Worm (Caenorhabditis elegans): ENCODE measurements around the gene prp-18.
"Not testable (repeated sequence)": the region's sequence is repeated elsewhere in the genome, so short reads cannot be mapped to it uniquely, and the experiment has no call there.

prp-18 gene

DNA sequence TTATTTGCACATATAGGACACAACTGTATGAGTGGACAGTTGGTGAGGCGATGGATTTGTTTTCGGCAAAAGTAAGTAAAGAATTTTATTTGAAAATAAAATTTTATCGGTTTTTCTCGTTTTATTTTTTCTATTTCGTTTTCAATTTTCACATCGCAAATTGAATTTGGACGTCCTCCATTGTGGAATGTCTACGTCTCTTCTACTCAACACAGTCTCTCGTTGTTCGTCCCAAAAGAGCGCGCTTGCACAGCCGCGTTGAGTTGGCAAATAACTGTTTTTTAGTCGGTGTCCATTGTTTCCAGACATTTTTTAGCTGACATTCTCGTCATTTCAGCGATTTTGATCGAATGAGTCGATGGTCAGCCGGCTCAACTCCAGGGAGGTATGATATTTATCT lies 15.0 kb upstream of the prp-18 start:
- TF ChIP-seq dmd-6 (GFP tag; IDR thresholded peaks at IDR 0.05) (0 out of 2 replicates have a peak, but pooled peaks have one; percentile 5), mes-2 (tag; optimal IDR thresholded peaks at IDR 0.05; ENCODE audit: poor library complexity, severe bottlenecking) (peak; percentile 65), skn-1 (tag; optimal IDR thresholded peaks at IDR 0.05) (no peak), madf-9 (GFP tag; conservative IDR thresholded peaks at IDR 0.05) (no peak), fkh-10 (GFP tag; optimal IDR thresholded peaks at IDR 0.05) (peak; percentile 25), mdt-29 (GFP tag; IDR thresholded peaks at IDR 0.05) (no peak), ces-1 (GFP tag; optimal IDR thresholded peaks at IDR 0.05) (peak; percentile 61), nhr-11 (tag; optimal IDR thresholded peaks at IDR 0.05) (no peak), php-3 (GFP tag; IDR thresholded peaks at IDR 0.05) (no peak), spr-1 (tag; optimal IDR thresholded peaks at IDR 0.05) (no peak)

- peak; percentile 58 for TF ChIP-seq aha-1 (tag)
- TF ChIP-seq ceh-20 (GFP tag; IDR thresholded peaks at IDR 0.05): no peak
- 0 out of 2 replicates have a peak, but pooled peaks have one; percentile 4 for TF ChIP-seq dmd-6 (GFP tag; IDR thresholded peaks at IDR 0.05)
Observed at ce11 chrIV:9898712-9899111, 14.5 kb upstream of the prp-18 start, which contains the start of gene tbc-3. Gene tbc-3, plus strand, starts transcription at chrIV:9899012.

ce11 chrIV:9895088-9895487 lies 10.9 kb upstream of the prp-18 start, which contains the start of gene ssp-32:
Gene ssp-32, plus strand, starts transcription at chrIV:9895388.
- no peak for TF ChIP-seq arid-1 (GFP tag; conservative IDR thresholded peaks at IDR 0.05)
- TF ChIP-seq unc-130 (GFP tag; optimal IDR thresholded peaks at IDR 0.05): no peak
- TF ChIP-seq daf-8 (GFP tag; IDR thresholded peaks at IDR 0.05): no peak
- no peak for TF ChIP-seq nhr-42 (GFP tag; IDR thresholded peaks at IDR 0.05)
- no peak for TF ChIP-seq lin-15B (tag; optimal IDR thresholded peaks at IDR 0.05)
- TF ChIP-seq ama-1 (optimal IDR thresholded peaks at IDR 0.05): no peak
- no peak for TF ChIP-seq F37D6.2 (tag; optimal IDR thresholded peaks at IDR 0.05)
- no peak for TF ChIP-seq dmd-9 (GFP tag; IDR thresholded peaks at IDR 0.05)
- TF ChIP-seq zfp-2 (tag; optimal IDR thresholded peaks at IDR 0.05): no peak
- no peak for TF ChIP-seq zip-2 (tag; optimal IDR thresholded peaks at IDR 0.05)
- no peak for TF ChIP-seq hmg-1.1 (GFP tag; IDR thresholded peaks at IDR 0.05)
- no peak for TF ChIP-seq T20F7.1 (GFP tag; optimal IDR thresholded peaks at IDR 0.05)
- no peak for TF ChIP-seq mdl-1 (tag; optimal IDR thresholded peaks at IDR 0.05)
- TF ChIP-seq F49E8.2 (tag; optimal IDR thresholded peaks at IDR 0.05; ENCODE audit: borderline replicate concordance): no peak
- no peak for TF ChIP-seq lin-1 (GFP tag; IDR thresholded peaks at IDR 0.05)
- no peak for TF ChIP-seq ces-1 (GFP tag; optimal IDR thresholded peaks at IDR 0.05)
- no peak for TF ChIP-seq rbr-2 (tag; optimal IDR thresholded peaks at IDR 0.05)
- TF ChIP-seq tag-97 (GFP tag; IDR thresholded peaks at IDR 0.05): no peak

- 0 out of 2 replicates have a peak, but pooled peaks have one; percentile 57 for TF ChIP-seq F26F4.8 (GFP tag; conservative IDR thresholded peaks at IDR 0.05)
Observed at ce11 chrIV:9894331-9894730, 10.1 kb upstream of the prp-18 start, which contains the start of gene msp-77. Gene msp-77, plus strand, starts transcription at chrIV:9894631.

DNA sequence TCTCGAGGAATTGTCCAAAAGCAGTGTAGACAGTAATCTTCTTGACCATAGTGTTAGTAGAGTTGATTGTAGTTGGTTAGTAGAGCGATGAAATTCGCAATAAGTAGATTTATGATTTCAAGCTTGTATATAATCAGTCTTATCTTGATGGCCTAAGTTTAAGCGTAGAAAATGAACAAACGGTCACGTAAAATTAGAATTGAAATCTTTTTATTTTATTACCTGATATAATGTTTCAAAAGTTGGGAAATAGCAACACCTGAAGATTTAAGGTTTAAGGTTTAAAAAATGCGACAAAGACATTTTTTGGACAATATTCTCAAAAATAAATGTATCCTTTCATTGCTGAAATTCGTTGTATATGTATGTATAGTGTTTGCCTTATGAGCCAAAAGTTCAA lies 9.5 kb upstream of the prp-18 start, which contains the start of gene sss-1:
sss-1 (minus strand) TSS at position 101 of the 400 bp plus-strand sequence.
- not testable (repeated sequence) for TF ChIP-seq nhr-76, hlh-11, lin-39 (tag; optimal IDR thresholded peaks at IDR 0.05)

- TF ChIP-seq madf-9 (GFP tag; conservative IDR thresholded peaks at IDR 0.05) (no peak), saeg-2 (GFP tag; IDR thresholded peaks at IDR 0.05) (no peak), nhr-77 (tag; optimal IDR thresholded peaks at IDR 0.05) (no peak), pha-4 (GFP tag; IDR thresholded peaks at IDR 0.05) (no peak), pha-4 (tag; optimal IDR thresholded peaks at IDR 0.05) (no peak), ceh-28 (tag; optimal IDR thresholded peaks at IDR 0.05) (no peak), hmg-1.1 (GFP tag; IDR thresholded peaks at IDR 0.05) (no peak), dmd-6 (GFP tag; IDR thresholded peaks at IDR 0.05) (no peak), Y5F2A.4 (GFP tag; optimal IDR thresholded peaks at IDR 0.05) (no peak), ama-1 (optimal IDR thresholded peaks at IDR 0.05) (no peak), zfp-2 (tag; optimal IDR thresholded peaks at IDR 0.05) (no peak), ZK337.2 (GFP tag; IDR thresholded peaks at IDR 0.05) (no peak), nhr-237 (tag; optimal IDR thresholded peaks at IDR 0.05) (no peak), tag-97 (GFP tag; IDR thresholded peaks at IDR 0.05) (no peak), zag-1 (tag; optimal IDR thresholded peaks at IDR 0.05) (no peak)
Observed at ce11 chrIV:9891938-9892337, 7.8 kb upstream of the prp-18 start, which contains the start of gene F32B6.4. Gene F32B6.4, minus strand, starts transcription at chrIV:9892038.
